Worm (Caenorhabditis elegans): Measurements from ENCODE around the gene ZK1073.1.

DNA sequence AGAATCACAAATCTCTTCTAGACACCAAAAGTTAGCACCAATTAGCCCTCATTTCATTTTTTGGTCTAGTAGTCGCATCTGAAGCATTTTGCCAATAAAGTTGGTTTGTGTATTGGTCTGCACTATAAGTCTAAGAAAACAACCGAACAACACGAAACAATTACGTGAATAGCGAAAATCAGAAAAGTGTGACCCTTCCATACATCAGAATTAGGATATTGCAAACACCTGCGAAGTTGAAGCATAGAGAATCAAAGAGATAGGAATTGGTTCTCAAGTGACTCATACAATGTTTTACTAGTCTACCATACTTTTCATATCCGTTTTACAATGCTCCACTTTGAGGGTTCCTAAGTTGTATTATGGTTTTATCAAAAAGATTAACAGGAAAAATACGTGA lies 11.5 kb downstream of the ZK1073.1 start:
- TF ChIP-seq ets-4 (tag; optimal IDR thresholded peaks at IDR 0.05) (no peak), pqm-1 (tag; optimal IDR thresholded peaks at IDR 0.05) (no peak), ceh-24 (tag; optimal IDR thresholded peaks at IDR 0.05) (no peak), rnt-1 (tag; optimal IDR thresholded peaks at IDR 0.05) (no peak), pha-4 (tag; optimal IDR thresholded peaks at IDR 0.05) (no peak), elt-4 (tag; optimal IDR thresholded peaks at IDR 0.05) (no peak), F13H6.1 (tag; optimal IDR thresholded peaks at IDR 0.05) (no peak), hlh-30 (tag; optimal IDR thresholded peaks at IDR 0.05; ENCODE audit: insufficient read depth) (no peak), ceh-9 (tag; optimal IDR thresholded peaks at IDR 0.05) (no peak), zip-5 (tag; optimal IDR thresholded peaks at IDR 0.05) (no peak), ref-2 (tag; optimal IDR thresholded peaks at IDR 0.05) (no peak), unc-86 (tag; optimal IDR thresholded peaks at IDR 0.05) (no peak), ceh-34 (tag; optimal IDR thresholded peaks at IDR 0.05) (no peak), tbx-7 (tag; optimal IDR thresholded peaks at IDR 0.05) (no peak)
